Fruit fly (Drosophila melanogaster): ENCODE measurements around the gene CG4119.

CG4119 gene

DNA sequence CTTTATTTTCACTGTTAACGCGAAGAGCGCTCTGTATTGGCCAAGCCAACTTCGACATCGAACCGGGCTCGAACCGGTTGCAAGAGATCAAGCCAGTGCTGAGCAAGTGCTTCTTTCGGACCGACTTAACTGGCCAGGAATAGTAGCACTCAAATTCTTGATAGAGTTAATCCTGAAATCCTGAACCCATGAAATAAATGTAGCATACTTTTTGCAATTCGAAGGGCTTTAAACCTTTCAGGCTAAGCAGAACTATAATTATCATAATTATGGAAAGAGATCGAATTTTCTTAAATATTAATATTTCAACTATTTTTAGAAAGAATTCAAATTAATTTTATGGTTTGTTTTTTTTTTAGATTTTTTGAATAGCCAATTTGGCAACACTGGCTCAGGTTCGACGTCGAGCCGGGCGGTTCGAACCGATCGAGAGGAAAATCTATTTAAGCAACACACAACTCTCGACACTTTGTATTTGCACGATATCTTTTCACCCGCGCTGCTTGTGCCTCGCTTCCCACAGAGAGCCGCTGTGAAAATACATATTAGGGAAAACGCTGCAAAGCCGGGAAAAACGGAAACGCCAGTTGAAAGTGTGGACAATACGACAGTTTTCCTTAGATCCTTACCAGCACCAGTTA lies 32.4 kb downstream of the CG4119 start, which contains the start of gene AdamTS-B (continued):
- TF ChIP-seq trem (tag; optimal IDR thresholded peaks at IDR 0.05) (no peak), Gug (GFP tag; IDR thresholded peaks at IDR 0.05) (no peak), CG15514 (GFP tag; optimal IDR thresholded peaks at IDR 0.05) (no peak), CG17359 (tag; optimal IDR thresholded peaks at IDR 0.05) (peak; percentile 29), nom (GFP tag; optimal IDR thresholded peaks at IDR 0.05) (peak; percentile 47), insv (GFP tag; optimal IDR thresholded peaks at IDR 0.05) (no peak), hbn (GFP tag; IDR thresholded peaks at IDR 0.05; ENCODE audit: partially characterized antibody) (no peak), Hr39 (optimal IDR thresholded peaks at IDR 0.05) (no peak), ftz-f1 (GFP tag; optimal IDR thresholded peaks at IDR 0.05) (no peak), toy (GFP tag; IDR thresholded peaks at IDR 0.05) (no peak), CG7987 (GFP tag; optimal IDR thresholded peaks at IDR 0.05) (no peak), E2f1 (GFP tag; IDR thresholded peaks at IDR 0.05) (peak; percentile 37; the same call in 1 of the 2 replicates), Rfx (GFP tag; IDR thresholded peaks at IDR 0.05) (peak; percentile 68), otp (GFP tag; IDR thresholded peaks at IDR 0.05) (no peak), CG1024 (GFP tag; IDR thresholded peaks at IDR 0.05) (no peak), CG14965 (GFP tag; optimal IDR thresholded peaks at IDR 0.05; ENCODE audit: borderline replicate concordance) (no peak), CG10565 (GFP tag; optimal IDR thresholded peaks at IDR 0.05) (no peak), cwo (GFP tag; optimal IDR thresholded peaks at IDR 0.05) (no peak), MESR4 (GFP tag; optimal IDR thresholded peaks at IDR 0.05) (no peak), repo (GFP tag; optimal IDR thresholded peaks at IDR 0.05) (no peak), lola (GFP tag; optimal IDR thresholded peaks at IDR 0.05) (peak in 1 of 3 experiments; percentile 62), zfh2 (GFP tag; optimal IDR thresholded peaks at IDR 0.05) (no peak), CG11695 (GFP tag; IDR thresholded peaks at IDR 0.05) (peak; percentile 50; the same call in 2 of the 3 replicates), CG6272 (GFP tag; IDR thresholded peaks at IDR 0.05) (no peak), HHEX (GFP tag; optimal IDR thresholded peaks at IDR 0.05) (no peak), CG12659 (GFP tag; optimal IDR thresholded peaks at IDR 0.05) (peak; percentile 41), CG9817 (tag; optimal IDR thresholded peaks at IDR 0.05) (peak; percentile 28), CG3065 (GFP tag; optimal IDR thresholded peaks at IDR 0.05) (no peak), sens (GFP tag) (peak; percentile 88), CG9932 (GFP tag; IDR thresholded peaks at IDR 0.05) (peak; percentile 63), Lhr (GFP tag; optimal IDR thresholded peaks at IDR 0.05) (no peak), CG34224 (GFP tag; IDR thresholded peaks at IDR 0.05; ENCODE audit: partially characterized antibody) (no peak), tgo (GFP tag; IDR thresholded peaks at IDR 0.05) (peak; percentile 65; the same call in 2 of the 3 replicates), zf30C (GFP tag; optimal IDR thresholded peaks at IDR 0.05) (no peak), CkIIα-i1 (GFP tag; IDR thresholded peaks at IDR 0.05) (no peak), mld (GFP tag; IDR thresholded peaks at IDR 0.05; ENCODE audit: partially characterized antibody) (no peak), pzg (GFP tag; optimal IDR thresholded peaks at IDR 0.05) (no peak), CG8359 (GFP tag; optimal IDR thresholded peaks at IDR 0.05; ENCODE audit: borderline replicate concordance) (no peak), HLH54F (GFP tag; optimal IDR thresholded peaks at IDR 0.05) (peak; percentile 14), CG4617 (GFP tag; optimal IDR thresholded peaks at IDR 0.05; ENCODE audit: borderline replicate concordance) (no peak), hth (optimal IDR thresholded peaks at IDR 0.05) (no peak), fru (optimal IDR thresholded peaks at IDR 0.05) (no peak), CG7357 (GFP tag; IDR thresholded peaks at IDR 0.05) (no peak), bcd (GFP tag; optimal IDR thresholded peaks at IDR 0.05) (peak; percentile 44), CG9609 (GFP tag; optimal IDR thresholded peaks at IDR 0.05) (no peak), Fer1 (GFP tag; optimal IDR thresholded peaks at IDR 0.05) (peak; percentile 59), lmd (GFP tag; IDR thresholded peaks at IDR 0.05) (no peak), Scr (GFP tag; IDR thresholded peaks at IDR 0.05; ENCODE audit: partially characterized antibody) (no peak), CG4328 (GFP tag; optimal IDR thresholded peaks at IDR 0.05) (no peak), D (optimal IDR thresholded peaks at IDR 0.05) (no peak), D (GFP tag; optimal IDR thresholded peaks at IDR 0.05) (no peak)

All from whole organism, embryonic.